Fruit fly (Drosophila melanogaster): ENCODE measurements around the gene CG34150.
A peak's percentile ranks its signal among the peaks of the same experiment; 100 is the strongest.

CG34150 gene

DNA sequence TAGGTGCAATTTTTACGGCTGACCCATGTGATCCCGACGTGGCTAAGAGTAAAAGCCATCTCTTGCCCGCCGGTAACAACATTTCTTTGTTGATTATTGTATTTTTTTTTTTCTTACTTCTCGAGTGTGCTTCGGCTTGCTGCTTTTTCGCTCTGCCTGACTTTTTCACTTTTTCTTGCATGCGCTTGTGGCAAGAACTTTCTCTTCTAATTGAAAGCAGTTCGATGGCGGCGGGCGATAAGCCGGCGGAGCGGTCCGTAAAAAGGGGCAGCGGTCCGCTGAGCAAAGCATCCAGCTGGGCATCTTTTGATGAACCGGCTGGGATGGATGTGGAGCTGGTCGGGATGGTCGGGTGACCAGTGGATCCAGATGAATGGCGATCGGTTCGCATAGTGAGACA lies 41.0 kb upstream of the CG34150 start:
- TF ChIP-seq sv (GFP tag; optimal IDR thresholded peaks at IDR 0.05) = no peak
- TF ChIP-seq GATAd (GFP tag; optimal IDR thresholded peaks at IDR 0.05) = no peak
- no peak for TF ChIP-seq CrebA (GFP tag; optimal IDR thresholded peaks at IDR 0.05; ENCODE audit: borderline replicate concordance)
- TF ChIP-seq pan (optimal IDR thresholded peaks at IDR 0.05) = no peak
- TF ChIP-seq fru (GFP tag; optimal IDR thresholded peaks at IDR 0.05) = no peak

DNA sequence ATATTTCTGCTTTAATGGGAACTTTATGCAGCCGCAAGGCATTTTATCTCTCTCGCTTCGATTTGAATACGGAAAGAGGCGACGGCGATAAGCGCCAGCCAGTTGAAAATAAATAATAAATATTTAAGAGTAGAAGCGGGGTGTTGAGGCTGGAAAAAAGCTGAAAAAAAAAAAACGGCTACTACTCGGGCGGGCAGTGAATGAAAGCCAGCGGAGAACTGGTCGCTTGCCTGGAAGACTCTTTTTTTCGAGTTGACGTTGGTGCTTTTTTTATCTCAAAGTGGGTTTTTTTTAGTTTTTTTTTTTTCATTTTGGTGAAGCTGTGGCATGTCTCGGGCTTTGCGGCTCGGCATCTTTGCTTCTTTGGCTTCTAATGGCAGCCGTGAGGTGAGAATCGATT lies 40.6 kb upstream of the CG34150 start:
- TF ChIP-seq ey (GFP tag; optimal IDR thresholded peaks at IDR 0.05) (no peak), dl (GFP tag; optimal IDR thresholded peaks at IDR 0.05; ENCODE audit: insufficient read depth in 1 of 2, partially characterized antibody in 2 of 2) (no peak), Jra (GFP tag; optimal IDR thresholded peaks at IDR 0.05) (no peak), Dfd (GFP tag; optimal IDR thresholded peaks at IDR 0.05) (no peak), dmrt93B (GFP tag; optimal IDR thresholded peaks at IDR 0.05) (no peak), lola (GFP tag; optimal IDR thresholded peaks at IDR 0.05) (no peak), jim (GFP tag; optimal IDR thresholded peaks at IDR 0.05) (no peak), tai (GFP tag; optimal IDR thresholded peaks at IDR 0.05) (no peak), CG9705 (GFP tag; optimal IDR thresholded peaks at IDR 0.05) (no peak), usp (GFP tag; optimal IDR thresholded peaks at IDR 0.05) (no peak), N (GFP tag; optimal IDR thresholded peaks at IDR 0.05) (no peak)

- TF ChIP-seq jim (GFP tag; optimal IDR thresholded peaks at IDR 0.05) (no peak), N (GFP tag; optimal IDR thresholded peaks at IDR 0.05) (no peak), GATAd (GFP tag; optimal IDR thresholded peaks at IDR 0.05) (no peak), h (GFP tag; optimal IDR thresholded peaks at IDR 0.05) (no peak), CrebA (GFP tag; optimal IDR thresholded peaks at IDR 0.05; ENCODE audit: borderline replicate concordance) (no peak), Hnf4 (GFP tag; optimal IDR thresholded peaks at IDR 0.05) (no peak), rgr (GFP tag; optimal IDR thresholded peaks at IDR 0.05) (no peak), pan (optimal IDR thresholded peaks at IDR 0.05) (no peak), Rel (GFP tag; optimal IDR thresholded peaks at IDR 0.05) (no peak), Rel (tag; optimal IDR thresholded peaks at IDR 0.05) (no peak), Vsx2 (GFP tag; optimal IDR thresholded peaks at IDR 0.05; ENCODE audit: partially characterized antibody) (no peak), CG9705 (GFP tag; optimal IDR thresholded peaks at IDR 0.05) (no peak), OdsH (GFP tag; optimal IDR thresholded peaks at IDR 0.05) (no peak), woc (GFP tag; optimal IDR thresholded peaks at IDR 0.05) (no peak), tai (GFP tag; optimal IDR thresholded peaks at IDR 0.05) (no peak), Hr78 (GFP tag; optimal IDR thresholded peaks at IDR 0.05) (no peak)
These were observed 37.0 kb upstream of the CG34150 start for dm6 chr3R:24777101-24777500.

dm6 chr3R:24778218-24778739 lies 35.8 kb upstream of the CG34150 start:
- TF ChIP-seq jim (GFP tag; optimal IDR thresholded peaks at IDR 0.05) (no peak), dmrt93B (GFP tag; optimal IDR thresholded peaks at IDR 0.05) (no peak), foxo (GFP tag; optimal IDR thresholded peaks at IDR 0.05) (no peak), Jra (GFP tag; optimal IDR thresholded peaks at IDR 0.05) (no peak), sv (GFP tag; optimal IDR thresholded peaks at IDR 0.05) (no peak), Hr83 (GFP tag; optimal IDR thresholded peaks at IDR 0.05; ENCODE audit: poor library complexity, severe bottlenecking) (no peak), usp (GFP tag; optimal IDR thresholded peaks at IDR 0.05) (no peak), Myc (optimal IDR thresholded peaks at IDR 0.05) (no peak), Dif (GFP tag; optimal IDR thresholded peaks at IDR 0.05; ENCODE audit: partially characterized antibody) (no peak), Vsx2 (GFP tag; optimal IDR thresholded peaks at IDR 0.05; ENCODE audit: partially characterized antibody) (no peak), Mio (GFP tag; optimal IDR thresholded peaks at IDR 0.05) (no peak), Dfd (GFP tag; optimal IDR thresholded peaks at IDR 0.05) (no peak), tai (GFP tag; optimal IDR thresholded peaks at IDR 0.05) (no peak), rgr (GFP tag; optimal IDR thresholded peaks at IDR 0.05) (no peak), CG9705 (GFP tag; optimal IDR thresholded peaks at IDR 0.05) (no peak)

- no peak for TF ChIP-seq Vsx2 (GFP tag; optimal IDR thresholded peaks at IDR 0.05; ENCODE audit: partially characterized antibody)
- TF ChIP-seq woc (GFP tag; optimal IDR thresholded peaks at IDR 0.05) = no peak
- peak; percentile 76 for TF ChIP-seq sv (GFP tag; optimal IDR thresholded peaks at IDR 0.05)
- TF ChIP-seq jim (GFP tag; optimal IDR thresholded peaks at IDR 0.05) = no peak
- TF ChIP-seq Rel (GFP tag; optimal IDR thresholded peaks at IDR 0.05) = no peak
- TF ChIP-seq Rel (tag; optimal IDR thresholded peaks at IDR 0.05) = peak; percentile 5
- TF ChIP-seq CrebA (GFP tag; optimal IDR thresholded peaks at IDR 0.05; ENCODE audit: borderline replicate concordance) = no peak
- TF ChIP-seq tai (GFP tag; optimal IDR thresholded peaks at IDR 0.05) = no peak
- no peak for TF ChIP-seq Myc (optimal IDR thresholded peaks at IDR 0.05)
- peak; percentile 57 for TF ChIP-seq psq (GFP tag; optimal IDR thresholded peaks at IDR 0.05)
- TF ChIP-seq HLH106 (tag; optimal IDR thresholded peaks at IDR 0.05) = peak; percentile 66
- no peak for TF ChIP-seq Abd-B (GFP tag; optimal IDR thresholded peaks at IDR 0.05)
- TF ChIP-seq Mio (GFP tag; optimal IDR thresholded peaks at IDR 0.05) = no peak
- TF ChIP-seq Jra (GFP tag; optimal IDR thresholded peaks at IDR 0.05) = no peak
- TF ChIP-seq Dfd (GFP tag; optimal IDR thresholded peaks at IDR 0.05) = no peak
- TF ChIP-seq OdsH (GFP tag; optimal IDR thresholded peaks at IDR 0.05) = peak; percentile 54
- TF ChIP-seq usp (GFP tag; optimal IDR thresholded peaks at IDR 0.05) = no peak
- peak; percentile 34 for TF ChIP-seq Hr83 (GFP tag; optimal IDR thresholded peaks at IDR 0.05; ENCODE audit: poor library complexity, severe bottlenecking)
- peak; percentile 45 for TF ChIP-seq sage (GFP tag; optimal IDR thresholded peaks at IDR 0.05)
- TF ChIP-seq rgr (GFP tag; optimal IDR thresholded peaks at IDR 0.05) = peak; percentile 87
- no peak for TF ChIP-seq N (GFP tag; optimal IDR thresholded peaks at IDR 0.05)
- TF ChIP-seq Dif (GFP tag; optimal IDR thresholded peaks at IDR 0.05; ENCODE audit: partially characterized antibody) = no peak
- TF ChIP-seq Hr78 (GFP tag; optimal IDR thresholded peaks at IDR 0.05) = no peak
- TF ChIP-seq dl (GFP tag; optimal IDR thresholded peaks at IDR 0.05; ENCODE audit: insufficient read depth in 1 of 2, partially characterized antibody in 2 of 2) = no peak
- TF ChIP-seq br (GFP tag; optimal IDR thresholded peaks at IDR 0.05) = peak; percentile 49
- no peak for TF ChIP-seq lola (GFP tag; optimal IDR thresholded peaks at IDR 0.05)
- peak; percentile 47 for TF ChIP-seq fru (GFP tag; optimal IDR thresholded peaks at IDR 0.05)
- TF ChIP-seq Sp1 (GFP tag; optimal IDR thresholded peaks at IDR 0.05) = peak; percentile 67
- TF ChIP-seq CG32264 (GFP tag; optimal IDR thresholded peaks at IDR 0.05) = peak; percentile 27
These were observed 27.0 kb upstream of the CG34150 start, which contains the start of gene CG5805 for dm6 chr3R:24787042-24787565. TSS of gene CG5805 (minus strand) at chr3R:24787421.
